Worm (Caenorhabditis elegans) whole organism, L4 larva: ENCODE results near the gene Y53C12B.1.

Source experiments
- F44E2.7 ChIP-seq: fragments of 200-800 bp; sonication (Bioruptor generic); IDR thresholded peaks from 2 replicates; pipeline ENCODE4 v2.1.2; 2022; ENCODE audit warnings: missing genetic modification characterization, missing compliant biosample characterization
- T20F7.1 ChIP-seq: fragments of 200-800 bp; sonication (Bioruptor generic); optimal IDR thresholded peaks from 2 replicates; lab custom pipeline; 2018; ENCODE audit warnings: mild to moderate bottlenecking, missing genetic modification characterization, missing compliant biosample characterization
- ZK546.5 ChIP-seq, 2 experiments: sonication (generic microtip); optimal IDR thresholded peaks; 2 replicates each; lab custom pipeline; 2017; ENCODE audit warnings: missing biosample characterization in 2 of 2, missing genetic modification characterization in 2 of 2
- ama-1 ChIP-seq: fragments of 150-350 bp; optimal IDR thresholded peaks from 2 replicates; lab custom pipeline; 2014; ENCODE audit warnings: inconsistent platforms, mixed read lengths
- attf-4 ChIP-seq: sonication (generic microtip); optimal IDR thresholded peaks from 3 replicates; lab custom pipeline; 2017; ENCODE audit warnings: missing biosample characterization, missing genetic modification characterization
- ceh-28 ChIP-seq: fragments of 150-350 bp; optimal IDR thresholded peaks from 2 replicates; lab custom pipeline; 2014; ENCODE audit warnings: missing biosample characterization, missing genetic modification reagents, missing genetic modification characterization
- ceh-44 ChIP-seq: fragments of 200-800 bp; sonication (Bioruptor generic); IDR thresholded peaks from 2 replicates; pipeline ENCODE4 v1.3.6; 2022; ENCODE audit warnings: missing genetic modification reagents, missing genetic modification characterization, missing compliant biosample characterization
- ceh-82 ChIP-seq: sonication (generic microtip); optimal IDR thresholded peaks from 2 replicates; lab custom pipeline; 2017; ENCODE audit warnings: missing biosample characterization, missing genetic modification characterization
- cey-2 ChIP-seq: sonication (generic microtip); optimal IDR thresholded peaks from 3 replicates; lab custom pipeline; 2017; ENCODE audit warnings: missing genetic modification characterization, mild to moderate bottlenecking, missing compliant biosample characterization, antibody characterized with exemption, borderline replicate concordance; ENCODE audit not compliant: insufficient read depth
- ctbp-1 ChIP-seq: fragments of 200-800 bp; sonication (Bioruptor generic); IDR thresholded peaks from 2 replicates; pipeline ENCODE4 v1.3.6; 2022; ENCODE audit warnings: missing genetic modification reagents, missing genetic modification characterization, missing compliant biosample characterization
- dpl-1 ChIP-seq: fragments of 150-350 bp; optimal IDR thresholded peaks from 2 replicates; lab custom pipeline; 2014; ENCODE audit warnings: missing biosample characterization, missing genetic modification reagents, missing genetic modification characterization
- gei-8 ChIP-seq: fragments of 200-800 bp; sonication (Bioruptor generic); optimal IDR thresholded peaks from 2 replicates; lab custom pipeline; 2018; ENCODE audit warnings: mild to moderate bottlenecking, missing genetic modification characterization, missing compliant biosample characterization
- hlh-11 ChIP-seq: fragments of 200-800 bp; sonication (Bioruptor generic); optimal IDR thresholded peaks from 2 replicates; lab custom pipeline; 2018; ENCODE audit warnings: mild to moderate bottlenecking, missing genetic modification characterization, missing compliant biosample characterization
- hlh-30 ChIP-seq: sonication (generic microtip); optimal IDR thresholded peaks from 2 replicates; lab custom pipeline; 2017; ENCODE audit warnings: antibody characterized with exemption, mild to moderate bottlenecking, missing genetic modification characterization, missing compliant biosample characterization; ENCODE audit not compliant: insufficient read depth
- jun-1 ChIP-seq: fragments of 150-350 bp; optimal IDR thresholded peaks from 2 replicates; lab custom pipeline; 2014; ENCODE audit warnings: missing biosample characterization, missing genetic modification reagents, missing genetic modification characterization
- lim-7 ChIP-seq: fragments of 200-800 bp; sonication (Bioruptor generic); IDR thresholded peaks from 2 replicates; pipeline ENCODE4 v1.3.6; 2022; ENCODE audit warnings: missing genetic modification characterization, missing compliant biosample characterization
- lin-15B ChIP-seq: fragments of 150-350 bp; sonication (generic microtip); optimal IDR thresholded peaks from 3 replicates; lab custom pipeline; 2014; ENCODE audit warnings: missing biosample characterization, missing genetic modification characterization
- lin-38 ChIP-seq: fragments of 200-800 bp; sonication (Bioruptor generic); IDR thresholded peaks from 2 replicates; pipeline ENCODE4 v1.3.6; 2022; ENCODE audit warnings: missing genetic modification reagents, missing genetic modification characterization, missing compliant biosample characterization
- lin-39 ChIP-seq: fragments of 150-350 bp; optimal IDR thresholded peaks from 2 replicates; lab custom pipeline; 2014; ENCODE audit warnings: missing biosample characterization, missing genetic modification reagents, missing genetic modification characterization
- lsy-2 ChIP-seq, 2 experiments: fragments of 150-350 bp in 1 of 2; sonication (generic microtip) in 1 of 2; optimal IDR thresholded peaks; 2 replicates each; lab custom pipeline; 2014 to 2017; ENCODE audit warnings: missing biosample characterization in 2 of 2, missing genetic modification characterization in 2 of 2
- madf-5 ChIP-seq, 2 experiments: fragments of 200-800 bp; sonication (Bioruptor generic); IDR thresholded peaks; 2 replicates each; pipeline ENCODE4 v1.3.6; 2022; ENCODE audit warnings: missing compliant biosample characterization in 2 of 2, missing genetic modification characterization in 2 of 2
- mdl-1 ChIP-seq, 2 experiments: fragments of 150-350 bp in 1 of 2; sonication (generic microtip) in 1 of 2; optimal IDR thresholded peaks; 2 replicates each; lab custom pipeline; 2014 to 2017; ENCODE audit warnings: missing biosample characterization in 2 of 2, missing genetic modification characterization in 2 of 2
- mep-1 ChIP-seq: fragments of 150-350 bp; sonication (generic microtip); optimal IDR thresholded peaks from 3 replicates; lab custom pipeline; 2014; ENCODE audit warnings: missing biosample characterization, missing genetic modification characterization
- mes-2 ChIP-seq: sonication (generic microtip); optimal IDR thresholded peaks from 2 replicates; lab custom pipeline; 2016; ENCODE audit warnings: missing genotype, mild to moderate bottlenecking, missing genetic modification characterization, missing compliant biosample characterization; ENCODE audit not compliant: poor library complexity, severe bottlenecking
- mxl-3 ChIP-seq: fragments of 200-800 bp; sonication (Bioruptor generic); optimal IDR thresholded peaks from 2 replicates; lab custom pipeline; 2018; ENCODE audit warnings: mild to moderate bottlenecking, missing genetic modification characterization, missing compliant biosample characterization
- nhr-102 ChIP-seq: sonication (generic microtip); optimal IDR thresholded peaks from 2 replicates; lab custom pipeline; 2016; ENCODE audit warnings: mild to moderate bottlenecking, missing genetic modification characterization, moderate library complexity, missing compliant biosample characterization
- nhr-11 ChIP-seq: fragments of 150-350 bp; optimal IDR thresholded peaks from 2 replicates; lab custom pipeline; 2014; ENCODE audit warnings: missing biosample characterization, missing genetic modification characterization
- nhr-25 ChIP-seq: sonication (generic microtip); optimal IDR thresholded peaks from 2 replicates; lab custom pipeline; 2017; ENCODE audit warnings: missing genetic modification characterization, mild to moderate bottlenecking, missing compliant biosample characterization, antibody characterized with exemption, moderate library complexity, borderline replicate concordance; ENCODE audit not compliant: insufficient read depth
- nhr-28 ChIP-seq: fragments of 150-350 bp; optimal IDR thresholded peaks from 2 replicates; lab custom pipeline; 2014; ENCODE audit warnings: missing biosample characterization, missing genetic modification characterization
- nhr-41 ChIP-seq: fragments of 200-800 bp; sonication (Bioruptor generic); IDR thresholded peaks from 2 replicates; pipeline ENCODE4 v1.3.6; 2022; ENCODE audit warnings: missing genetic modification reagents, missing genetic modification characterization, missing compliant biosample characterization
- nhr-6 ChIP-seq: fragments of 150-350 bp; optimal IDR thresholded peaks from 2 replicates; lab custom pipeline; 2014; ENCODE audit warnings: missing biosample characterization, missing genetic modification characterization
- nhr-77 ChIP-seq: fragments of 150-350 bp; optimal IDR thresholded peaks from 2 replicates; lab custom pipeline; 2014; ENCODE audit warnings: missing biosample characterization, missing genetic modification characterization
- snpc-1.2 ChIP-seq: fragments of 200-800 bp; sonication (Bioruptor generic); IDR thresholded peaks from 2 replicates; pipeline ENCODE4 v1.3.6; 2022; ENCODE audit warnings: missing genetic modification reagents, missing genetic modification characterization, missing compliant biosample characterization
- tag-97 ChIP-seq: fragments of 200-800 bp; sonication (Bioruptor generic); IDR thresholded peaks from 2 replicates; pipeline ENCODE4 v1.3.6; 2022; ENCODE audit warnings: missing genetic modification characterization, missing compliant biosample characterization
- vab-7 ChIP-seq: fragments of 200-800 bp; sonication (Bioruptor generic); IDR thresholded peaks from 2 replicates; pipeline ENCODE4 v1.3.6; 2022; ENCODE audit warnings: missing genetic modification reagents, missing genetic modification characterization, missing compliant biosample characterization
- zip-11 ChIP-seq: fragments of 200-800 bp; sonication (Bioruptor generic); IDR thresholded peaks from 2 replicates; pipeline ENCODE4 v1.3.6; 2022; ENCODE audit warnings: missing genetic modification characterization, missing compliant biosample characterization
- ztf-11 ChIP-seq: fragments of 150-350 bp; optimal IDR thresholded peaks from 2 replicates; lab custom pipeline; 2014; ENCODE audit warnings: missing biosample characterization, missing genetic modification characterization

Gene Y53C12B.1

DNA sequence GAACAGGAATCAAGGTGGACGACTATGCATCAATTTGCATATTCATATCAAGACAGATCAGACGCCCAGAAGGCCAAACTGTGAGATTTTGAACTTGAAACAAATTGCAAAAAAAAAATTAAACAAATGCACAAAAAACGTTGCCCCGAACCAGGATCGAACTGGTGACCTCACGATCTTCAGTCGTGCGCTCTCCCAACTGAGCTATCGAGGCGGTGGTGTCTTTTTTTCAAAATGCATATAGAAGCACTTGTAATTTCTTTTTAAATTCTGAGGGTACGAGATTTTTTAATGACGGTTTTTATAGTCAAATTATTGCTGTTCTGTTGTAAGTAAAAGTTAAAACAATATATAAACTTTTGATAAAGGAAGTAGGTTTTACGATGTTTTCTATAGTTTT, 32.8 kb downstream of the Y53C12B.1 start (continued):
- TF ChIP-seq nhr-25 (tag; lab: Kevin White, UChicago) = no peak
- no peak for TF ChIP-seq lin-15B (tag; lab: Kevin White, UChicago)
- TF ChIP-seq nhr-41 = no peak
- no peak for TF ChIP-seq nhr-102 (tag; lab: Kevin White, UChicago)
- TF ChIP-seq F44E2.7 (GFP tag; lab: Robert Waterston, UW) = no peak
- TF ChIP-seq lin-39 (tag; lab: Kevin White, UChicago) = no peak
- TF ChIP-seq T20F7.1 = no peak
- no peak for TF ChIP-seq hlh-11 (tag; lab: Kevin White, UChicago)
- peak; percentile 75 for TF ChIP-seq vab-7 (GFP tag; lab: Robert Waterston, UW)
- no peak for TF ChIP-seq mdl-1 (tag; optimal IDR thresholded peaks at IDR 0.05; lab: Kevin White, UChicago)
- peak; percentile 67 for TF ChIP-seq lim-7 (GFP tag; lab: Robert Waterston, UW)
- 0 out of 2 replicates have a peak, but pooled peaks have one; percentile 13 for TF ChIP-seq ceh-44
- no peak for TF ChIP-seq nhr-77 (tag; lab: Kevin White, UChicago)
- no peak for TF ChIP-seq nhr-11
- no peak for TF ChIP-seq ctbp-1
- no peak for TF ChIP-seq tag-97
- TF ChIP-seq attf-4 (tag; lab: Kevin White, UChicago) = no peak
- no peak for TF ChIP-seq gei-8 (GFP tag; lab: Kevin White, UChicago)
- TF ChIP-seq ceh-28 (tag; lab: Kevin White, UChicago) = no peak

DNA sequence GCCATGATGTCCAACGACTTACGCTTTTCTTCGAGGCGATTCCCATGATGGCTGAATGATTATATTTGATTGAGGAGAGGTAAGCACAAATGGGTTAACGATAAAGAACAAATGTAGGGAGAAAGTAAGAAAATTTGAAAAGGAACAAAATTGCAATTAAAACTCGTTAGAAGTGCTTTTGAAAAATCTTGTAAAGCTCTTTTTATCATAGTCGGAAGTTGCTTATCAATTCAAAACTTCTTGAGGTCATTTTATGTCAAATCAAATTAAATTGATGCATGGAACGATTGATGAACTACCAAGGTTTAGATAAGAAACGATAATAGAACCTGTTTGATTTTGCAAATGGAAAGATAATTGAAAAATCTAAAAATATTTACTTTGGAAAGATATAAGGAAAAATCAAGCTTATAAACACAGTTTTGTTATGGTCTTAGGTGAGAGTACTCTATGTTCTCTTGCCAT, 37.0 kb downstream of the Y53C12B.1 start, which contains the start of gene glt-5:
TSS of gene glt-5 (minus strand) at position 51 of the 465 bp plus-strand sequence.
- TF ChIP-seq ama-1 (no peak), lim-7 (GFP tag; lab: Robert Waterston, UW) (no peak)

DNA sequence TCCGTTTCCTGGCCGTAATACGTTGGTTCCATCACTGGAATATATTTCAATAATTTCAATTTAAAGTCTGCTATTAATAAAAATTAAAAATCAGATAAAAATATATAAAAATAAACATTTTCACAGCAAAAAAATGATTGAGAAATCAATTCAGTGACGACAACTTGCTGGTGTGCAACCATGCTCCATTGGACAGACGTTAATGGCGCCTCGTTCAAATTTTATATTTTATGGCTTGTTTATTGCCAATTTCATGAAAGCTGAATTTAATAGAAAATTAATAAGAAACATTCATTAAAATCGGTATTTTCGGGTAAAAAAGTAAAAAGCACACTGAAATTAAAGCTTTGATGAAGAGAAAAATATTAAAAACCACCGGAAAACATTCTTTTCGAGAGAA, 39.7 kb downstream of the Y53C12B.1 start, which contains the start of gene Y53C12A.3:
TSS of gene Y53C12A.3 (minus strand) at position 34 of the 400 bp plus-strand sequence.
- no peak for TF ChIP-seq jun-1 (tag; lab: Kevin White, UChicago)
- TF ChIP-seq T20F7.1 = peak; percentile 34
- TF ChIP-seq madf-5 (GFP tag; IDR thresholded peaks at IDR 0.05; lab: Robert Waterston, UW) = no peak
- TF ChIP-seq dpl-1 = peak; percentile 89
- TF ChIP-seq hlh-30 = peak; percentile 51
- TF ChIP-seq cey-2 = no peak
- peak; percentile 18 for TF ChIP-seq nhr-6
- peak in 1 of 2 experiments; percentile 81 for TF ChIP-seq lsy-2 (tag; optimal IDR thresholded peaks at IDR 0.05; lab: Kevin White, UChicago)
- TF ChIP-seq lin-38 = peak; percentile 88
- no peak for TF ChIP-seq hlh-11 (tag; lab: Kevin White, UChicago)
- TF ChIP-seq ctbp-1 = no peak
- peak; percentile 6 for TF ChIP-seq nhr-28 (tag; lab: Kevin White, UChicago)
- TF ChIP-seq mep-1 = peak; percentile 12
- TF ChIP-seq mes-2 (tag; lab: Kevin White, UChicago) = peak; percentile 70

DNA sequence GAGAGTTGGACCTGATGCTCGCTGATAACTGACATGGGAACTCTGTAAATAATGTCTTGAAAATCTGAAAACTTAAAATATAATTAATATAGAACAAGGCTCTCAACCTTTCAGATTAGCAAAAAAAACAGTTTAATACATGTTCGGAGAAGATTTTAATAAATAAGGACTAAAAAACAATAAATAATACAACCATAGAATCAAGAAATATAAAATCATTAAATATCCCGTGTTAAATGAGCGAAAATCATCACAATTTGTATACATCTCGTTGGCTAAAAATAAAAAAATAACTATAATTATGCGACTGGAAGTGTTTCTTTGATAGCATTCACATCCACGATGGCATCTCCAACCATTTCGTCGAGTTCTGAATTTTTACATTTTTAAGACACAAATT, 41.1 kb downstream of the Y53C12B.1 start, which contains the start of gene Y53C12A.10:
TSS of gene Y53C12A.10 (minus strand) at position 101 of the 400 bp plus-strand sequence.
- TF ChIP-seq ztf-11 (tag; lab: Kevin White, UChicago) (no peak), jun-1 (tag; lab: Kevin White, UChicago) (no peak), ceh-82 (tag; lab: Kevin White, UChicago) (no peak), snpc-1.2 (GFP tag; lab: Robert Waterston, UW) (no peak), zip-11 (GFP tag; lab: Robert Waterston, UW) (no peak), ZK546.5 (tag; optimal IDR thresholded peaks at IDR 0.05; lab: Kevin White, UChicago) (no peak), F44E2.7 (GFP tag; lab: Robert Waterston, UW) (no peak), mxl-3 (GFP tag; lab: Kevin White, UChicago) (no peak)
